Worm (Caenorhabditis elegans) whole organism, early embryonic: ENCODE measurements around the gene slc-36.3.

Experiments used
- B0310.2 ChIP-seq: sonication (generic microtip); optimal IDR thresholded peaks from 2 replicates; lab custom pipeline; 2016; ENCODE audit warnings: mild to moderate bottlenecking, missing genetic modification characterization, missing compliant biosample characterization
- F13C5.2 ChIP-seq: sonication (generic microtip); optimal IDR thresholded peaks from 2 replicates; lab custom pipeline; 2017; ENCODE audit warnings: mild to moderate bottlenecking, missing genetic modification characterization, inconsistent platforms, missing compliant biosample characterization
- aly-1 ChIP-seq: sonication (generic microtip); optimal IDR thresholded peaks from 2 replicates; lab custom pipeline; 2016; ENCODE audit warnings: missing genetic modification characterization, missing compliant biosample characterization
- ama-1 ChIP-seq: fragments of 150-350 bp; optimal IDR thresholded peaks from 2 replicates; lab custom pipeline; 2014
- ceh-36 ChIP-seq: sonication (generic microtip); optimal IDR thresholded peaks from 2 replicates; lab custom pipeline; 2016; ENCODE audit warnings: missing genetic modification characterization, inconsistent platforms, missing compliant biosample characterization
- hmbx-1 ChIP-seq: sonication (generic microtip); optimal IDR thresholded peaks from 2 replicates; lab custom pipeline; 2016; ENCODE audit warnings: mild to moderate bottlenecking, missing genetic modification characterization, missing compliant biosample characterization
- hnd-1 ChIP-seq: sonication (generic microtip); optimal IDR thresholded peaks from 2 replicates; lab custom pipeline; 2016; ENCODE audit warnings: missing genetic modification characterization, missing compliant biosample characterization
- scrt-1 ChIP-seq: fragments of 200-800 bp; sonication (Bioruptor generic); IDR thresholded peaks from 2 replicates; pipeline ENCODE4 v1.3.6; 2022; ENCODE audit warnings: missing genetic modification characterization, missing compliant biosample characterization
- sea-1 ChIP-seq: fragments of 200-800 bp; sonication (Bioruptor generic); conservative IDR thresholded peaks from 2 replicates; pipeline ENCODE4 v1.3.6; 2022; ENCODE audit warnings: missing genetic modification characterization, missing compliant biosample characterization
- tbx-11 ChIP-seq: fragments of 200-800 bp; sonication (Bioruptor generic); IDR thresholded peaks from 2 replicates; pipeline ENCODE4 v1.3.6; 2022; ENCODE audit warnings: missing genetic modification characterization, missing compliant biosample characterization
- tbx-37 ChIP-seq: fragments of 200-800 bp; sonication (Bioruptor generic); conservative IDR thresholded peaks from 2 replicates; pipeline ENCODE4 v1.3.6; 2022; ENCODE audit warnings: missing genetic modification reagents, missing genetic modification characterization, missing compliant biosample characterization

DNA sequence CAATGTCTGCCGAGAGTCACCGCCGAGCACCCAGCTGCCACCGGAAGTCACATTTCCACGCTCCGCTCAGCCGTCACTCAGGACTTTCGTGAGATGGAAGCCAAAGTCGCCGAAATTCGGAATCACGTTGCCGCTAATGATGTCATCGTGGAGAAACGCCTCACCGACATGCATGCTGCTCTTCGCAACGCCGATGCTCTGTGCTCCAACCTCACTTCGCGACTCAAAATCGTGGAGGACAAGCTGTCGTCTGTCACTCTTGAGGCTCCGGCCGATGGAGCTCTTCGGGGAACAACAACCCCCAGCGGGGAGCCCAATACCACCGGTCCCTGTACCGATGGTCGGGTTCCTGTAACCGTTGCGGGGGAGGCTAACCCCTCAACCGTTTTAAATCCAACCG lies 37.5 kb downstream of the slc-36.3 start:
- TF ChIP-seq hnd-1, result no peak
- TF ChIP-seq F13C5.2, result no peak
- no peak for TF ChIP-seq ama-1 (lab: Kevin White, UChicago)
- no peak for TF ChIP-seq ceh-36 (tag; lab: Kevin White, UChicago)
- no peak for TF ChIP-seq scrt-1
- TF ChIP-seq sea-1, result no peak
- TF ChIP-seq aly-1 (tag; lab: Kevin White, UChicago), result no peak
- no peak for TF ChIP-seq tbx-11 (GFP tag; lab: Robert Waterston, UW)
- no peak for TF ChIP-seq tbx-37 (GFP tag; lab: Robert Waterston, UW)
- no peak for TF ChIP-seq B0310.2 (tag; lab: Kevin White, UChicago)
- no peak for TF ChIP-seq hmbx-1
